Fruit fly (Drosophila melanogaster) whole organism, embryonic: Measurements from ENCODE around the gene CG6126.

ENCODE experiments used
- CG10209 ChIP-seq: fragments of 200-800 bp; sonication (Bioruptor generic); optimal IDR thresholded peaks from 3 replicates; lab custom pipeline; 2017; ENCODE audit warnings: missing biosample characterization, mild to moderate bottlenecking, missing genetic modification characterization, missing genetic modification reagents
- CG10565 ChIP-seq: fragments of 200-800 bp; sonication (Bioruptor generic); optimal IDR thresholded peaks from 3 replicates; lab custom pipeline; 2016; ENCODE audit warnings: missing biosample characterization, mild to moderate bottlenecking, missing genetic modification characterization
- CG11504 ChIP-seq: fragments of 200-800 bp; sonication (Bioruptor generic); optimal IDR thresholded peaks from 3 replicates; lab custom pipeline; 2019; ENCODE audit warnings: missing biosample characterization, mild to moderate bottlenecking, missing genetic modification characterization, moderate library complexity
- CG11560 ChIP-seq: fragments of 200-800 bp; sonication (Bioruptor generic); IDR thresholded peaks from 3 replicates; pipeline ENCODE4 v1.3.6; 2022; ENCODE audit warnings: missing biosample characterization, missing genetic modification characterization
- CG16863 ChIP-seq: fragments of 200-800 bp; sonication (Bioruptor generic); optimal IDR thresholded peaks from 3 replicates; lab custom pipeline; 2016; ENCODE audit warnings: missing biosample characterization, missing genetic modification characterization
- CG17328 ChIP-seq: fragments of 200-800 bp; sonication (Bioruptor generic); IDR thresholded peaks from 2 replicates; pipeline ENCODE4 v1.3.6; 2022; ENCODE audit warnings: missing biosample characterization, missing genetic modification characterization
- CG17361 ChIP-seq: fragments of 200-800 bp; sonication (Bioruptor generic); IDR thresholded peaks from 3 replicates; pipeline ENCODE4 v1.3.6; 2022; ENCODE audit warnings: missing biosample characterization, missing genetic modification characterization
- CG18262 ChIP-seq: fragments of 200-800 bp; optimal IDR thresholded peaks from 3 replicates; lab custom pipeline; 2019; ENCODE audit warnings: missing biosample characterization, mild to moderate bottlenecking, missing genetic modification characterization, moderate library complexity
- CG2202 ChIP-seq: fragments of 200-800 bp; sonication (Bioruptor generic); optimal IDR thresholded peaks from 2 replicates; lab custom pipeline; 2018; ENCODE audit warnings: missing biosample characterization, mild to moderate bottlenecking, missing genetic modification characterization
- CG30403 ChIP-seq: fragments of 200-800 bp; sonication (Bioruptor generic); optimal IDR thresholded peaks from 3 replicates; lab custom pipeline; 2016; ENCODE audit warnings: missing biosample characterization, missing genetic modification characterization
- CG31388 ChIP-seq: fragments of 200-800 bp; sonication (Bioruptor generic); optimal IDR thresholded peaks from 2 replicates; lab custom pipeline; 2016; ENCODE audit warnings: missing biosample characterization, missing genetic modification characterization
- CG31441 ChIP-seq: fragments of 200-800 bp; sonication (Bioruptor generic); IDR thresholded peaks from 2 replicates; pipeline ENCODE4 v1.3.6; 2022; ENCODE audit warnings: missing biosample characterization, missing genetic modification characterization
- CG3281 ChIP-seq: fragments of 200-800 bp; sonication (Bioruptor generic); optimal IDR thresholded peaks from 3 replicates; lab custom pipeline; 2017; ENCODE audit warnings: missing biosample characterization, mild to moderate bottlenecking, missing genetic modification characterization
- CG34422 ChIP-seq: fragments of 200-800 bp; sonication (Bioruptor generic); IDR thresholded peaks from 3 replicates; pipeline ENCODE4 v1.3.6; 2022; ENCODE audit warnings: missing biosample characterization, missing genetic modification characterization
- CG4617 ChIP-seq: fragments of 200-800 bp; sonication (Bioruptor generic); optimal IDR thresholded peaks from 3 replicates; lab custom pipeline; 2016; ENCODE audit warnings: missing biosample characterization, missing genetic modification characterization, borderline replicate concordance
- CG6272 ChIP-seq: fragments of 200-800 bp; sonication (Bioruptor generic); IDR thresholded peaks from 2 replicates; pipeline ENCODE4 v1.3.6; 2022; ENCODE audit warnings: missing biosample characterization, missing genetic modification characterization
- CG6683 ChIP-seq: fragments of 200-800 bp; sonication (Bioruptor generic); optimal IDR thresholded peaks from 2 replicates; lab custom pipeline; 2017; ENCODE audit warnings: missing biosample characterization, mild to moderate bottlenecking, missing genetic modification characterization, missing genetic modification reagents
- CG7745 ChIP-seq: fragments of 200-800 bp; sonication (Bioruptor generic); optimal IDR thresholded peaks from 2 replicates; lab custom pipeline; 2018; ENCODE audit warnings: missing biosample characterization, mild to moderate bottlenecking, missing genetic modification characterization, moderate library complexity
- CG7839 ChIP-seq: fragments of 200-800 bp; sonication (Bioruptor generic); optimal IDR thresholded peaks from 3 replicates; lab custom pipeline; 2018; ENCODE audit warnings: missing biosample characterization, mild to moderate bottlenecking, missing genetic modification characterization, moderate library complexity
- CG7963 ChIP-seq: fragments of 200-800 bp; sonication (Bioruptor generic); IDR thresholded peaks from 3 replicates; pipeline ENCODE4 v1.3.6; 2022; ENCODE audit warnings: missing biosample characterization, missing genetic modification characterization; ENCODE audit not compliant: partially characterized antibody
- CG8290 ChIP-seq, 3 experiments: fragments of 200-800 bp; sonication (Bioruptor generic); optimal IDR thresholded peaks; 2 replicates each; lab custom pipeline; 2016 to 2019; ENCODE audit warnings: missing biosample characterization in 3 of 3, missing genetic modification characterization in 3 of 3, mild to moderate bottlenecking in 2 of 3, moderate library complexity in 1 of 3
- CG9437 ChIP-seq: fragments of 200-800 bp; sonication (Bioruptor generic); optimal IDR thresholded peaks from 2 replicates; lab custom pipeline; 2018; ENCODE audit warnings: missing biosample characterization, mild to moderate bottlenecking, missing genetic modification characterization
- CHES-1-like ChIP-seq: fragments of 200-800 bp; sonication (Bioruptor generic); optimal IDR thresholded peaks from 2 replicates; lab custom pipeline; 2016; ENCODE audit warnings: missing biosample characterization, missing genetic modification characterization
- Camta ChIP-seq: fragments of 200-800 bp; sonication (Bioruptor generic); optimal IDR thresholded peaks from 2 replicates; lab custom pipeline; 2016; ENCODE audit warnings: missing biosample characterization, missing genetic modification characterization
- Doc2 ChIP-seq: fragments of 200-800 bp; sonication (Bioruptor generic); IDR thresholded peaks from 2 replicates; pipeline ENCODE4 v1.3.6; 2022; ENCODE audit warnings: missing biosample characterization, missing genetic modification characterization
- Fer2 ChIP-seq: fragments of 200-800 bp; sonication (Bioruptor generic); optimal IDR thresholded peaks from 2 replicates; lab custom pipeline; 2018; ENCODE audit warnings: missing biosample characterization, mild to moderate bottlenecking, missing genetic modification characterization, moderate library complexity
- Hmr ChIP-seq: fragments of 200-800 bp; sonication (Bioruptor generic); optimal IDR thresholded peaks from 3 replicates; lab custom pipeline; 2017; ENCODE audit warnings: mild to moderate bottlenecking, missing biosample characterization, missing genetic modification reagents, missing genetic modification characterization
- Lpt ChIP-seq: fragments of >200 bp; optimal IDR thresholded peaks from 2 replicates; lab custom pipeline; 2018; ENCODE audit warnings: missing biosample characterization, missing genetic modification characterization
- NC2α ChIP-seq: fragments of 200-800 bp; sonication (Bioruptor generic); optimal IDR thresholded peaks from 2 replicates; lab custom pipeline; 2016; ENCODE audit warnings: missing biosample characterization, missing genetic modification characterization
- Poxn ChIP-seq: fragments of 200-800 bp; sonication (Bioruptor generic); IDR thresholded peaks from 2 replicates; pipeline ENCODE4 v1.3.6; 2022; ENCODE audit warnings: missing biosample characterization, missing genetic modification characterization
- amos ChIP-seq: fragments of 200-800 bp; sonication (Bioruptor generic); IDR thresholded peaks from 2 replicates; pipeline ENCODE4 v1.3.6; 2022; ENCODE audit warnings: missing biosample characterization, missing genetic modification characterization; ENCODE audit not compliant: partially characterized antibody
- aop ChIP-seq: fragments of 200-800 bp; sonication (Bioruptor generic); IDR thresholded peaks from 2 replicates; pipeline ENCODE4 v1.3.6; 2022; ENCODE audit warnings: missing biosample characterization, missing genetic modification characterization
- ap ChIP-seq: fragments of 200-800 bp; sonication (Bioruptor generic); IDR thresholded peaks from 2 replicates; pipeline ENCODE4 v1.3.6; 2022; ENCODE audit warnings: missing biosample characterization, missing genetic modification characterization
- ase ChIP-seq: fragments of 200-800 bp; sonication (Bioruptor generic); IDR thresholded peaks from 3 replicates; pipeline ENCODE4 v1.3.6; 2022; ENCODE audit warnings: missing biosample characterization, missing genetic modification characterization
- dimm ChIP-seq: fragments of 200-800 bp; sonication (Bioruptor generic); IDR thresholded peaks from 2 replicates; pipeline ENCODE4 v1.3.6; 2022; ENCODE audit warnings: missing biosample characterization, missing genetic modification characterization
- dysf ChIP-seq: fragments of 200-800 bp; sonication (Bioruptor generic); IDR thresholded peaks from 3 replicates; pipeline ENCODE4 v1.3.6; 2022; ENCODE audit warnings: missing biosample characterization, missing genetic modification characterization
- ems ChIP-seq: fragments of 200-800 bp; sonication (Bioruptor generic); optimal IDR thresholded peaks from 3 replicates; lab custom pipeline; 2016; ENCODE audit warnings: missing biosample characterization, missing genetic modification characterization
- hth ChIP-seq: fragments of >200 bp; optimal IDR thresholded peaks from 2 replicates; lab custom pipeline; 2017; ENCODE audit warnings: inconsistent platforms
- kni ChIP-seq: fragments of 200-800 bp; sonication (Bioruptor generic); optimal IDR thresholded peaks from 3 replicates; lab custom pipeline; 2017; ENCODE audit warnings: mild to moderate bottlenecking, missing biosample characterization, missing genetic modification reagents, missing genetic modification characterization
- knrl ChIP-seq: fragments of 200-800 bp; sonication (Bioruptor generic); IDR thresholded peaks from 3 replicates; pipeline ENCODE4 v1.3.6; 2022; ENCODE audit warnings: missing biosample characterization, missing genetic modification characterization; ENCODE audit not compliant: partially characterized antibody
- nom ChIP-seq: fragments of 200-800 bp; sonication (Bioruptor generic); optimal IDR thresholded peaks from 2 replicates; lab custom pipeline; 2017; ENCODE audit warnings: missing biosample characterization, missing genetic modification characterization, mild to moderate bottlenecking, moderate library complexity, missing genetic modification reagents
- phol ChIP-seq: fragments of 200-800 bp; sonication (Bioruptor generic); optimal IDR thresholded peaks from 3 replicates; lab custom pipeline; 2018; ENCODE audit warnings: missing biosample characterization, mild to moderate bottlenecking, missing genetic modification characterization, moderate library complexity
- salm ChIP-seq: fragments of 200-800 bp; sonication (Bioruptor generic); optimal IDR thresholded peaks from 2 replicates; lab custom pipeline; 2018; ENCODE audit warnings: missing biosample characterization, mild to moderate bottlenecking, missing genetic modification characterization
- sc ChIP-seq, 3 experiments: fragments of >200 bp in 2 of 3; fragments of 200-800 bp in 1 of 3; sonication (Bioruptor generic) in 1 of 3; optimal IDR thresholded peaks; 2 replicates in 2 of 3; 3 replicates in 1 of 3; lab custom pipeline; 2017; ENCODE audit warnings: mild to moderate bottlenecking in 1 of 3, missing biosample characterization in 1 of 3, missing genetic modification characterization in 1 of 3, missing genetic modification reagents in 1 of 3
- sens-2 ChIP-seq: fragments of 200-800 bp; sonication (Bioruptor generic); IDR thresholded peaks from 2 replicates; pipeline ENCODE4 v1.3.6; 2022; ENCODE audit warnings: missing biosample characterization, missing genetic modification characterization
- so ChIP-seq: fragments of 200-800 bp; sonication (Bioruptor generic); IDR thresholded peaks from 3 replicates; pipeline ENCODE4 v1.3.6; 2022; ENCODE audit warnings: missing biosample characterization, missing genetic modification characterization
- tll ChIP-seq, 2 experiments: fragments of 200-800 bp in 1 of 2; fragments of >200 bp in 1 of 2; sonication (Bioruptor generic) in 1 of 2; optimal IDR thresholded peaks; 2 replicates each; lab custom pipeline; 2017 to 2019; ENCODE audit warnings: missing biosample characterization in 2 of 2, missing genetic modification characterization in 2 of 2, mild to moderate bottlenecking in 1 of 2, moderate library complexity in 1 of 2
- toy ChIP-seq: fragments of 200-800 bp; sonication (Bioruptor generic); IDR thresholded peaks from 2 replicates; pipeline ENCODE4 v1.3.6; 2022; ENCODE audit warnings: missing biosample characterization, missing genetic modification characterization
- trh ChIP-seq: fragments of 200-800 bp; sonication (Bioruptor generic); optimal IDR thresholded peaks from 2 replicates; lab custom pipeline; 2016; ENCODE audit warnings: missing biosample characterization, missing genetic modification characterization

Gene CG6126

dm6 chr3R:16244241-16244977 is 41.5 kb upstream of the CG6126 start (continued):
- TF ChIP-seq dimm (GFP tag; lab: Robert Waterston, UW) (no peak), sc (optimal IDR thresholded peaks at IDR 0.05; lab: Kevin White, UChicago) (no peak), sc (GFP tag; optimal IDR thresholded peaks at IDR 0.05; lab: Kevin White, UChicago) (no peak), CG10209 (GFP tag; lab: Kevin White, UChicago) (no peak), phol (tag; lab: Kevin White, UChicago) (peak; percentile 2), Camta (GFP tag; lab: Kevin White, UChicago) (no peak), amos (no peak), CG31441 (GFP tag; lab: Robert Waterston, UW) (peak; percentile 16; the same call in 1 of the 2 replicates), CG9437 (GFP tag; lab: Kevin White, UChicago) (no peak), hth (lab: Kevin White, UChicago) (no peak), dysf (GFP tag; lab: Robert Waterston, UW) (no peak), Poxn (no peak), kni (GFP tag; lab: Kevin White, UChicago) (no peak), ems (GFP tag; lab: Kevin White, UChicago) (no peak), sens-2 (GFP tag; lab: Robert Waterston, UW) (no peak), Doc2 (GFP tag; lab: Robert Waterston, UW) (no peak), CG17328 (GFP tag; lab: Robert Waterston, UW) (no peak), CG30403 (no peak), CG6272 (GFP tag; lab: Robert Waterston, UW) (no peak), Fer2 (tag; lab: Kevin White, UChicago) (no peak), CG6683 (no peak), Hmr (no peak), CG16863 (GFP tag; lab: Kevin White, UChicago) (no peak), CG11560 (tag; lab: Robert Waterston, UW) (no peak), CG18262 (tag; lab: Kevin White, UChicago) (peak; percentile 21), ase (GFP tag; lab: Robert Waterston, UW) (no peak), toy (no peak), CHES-1-like (GFP tag; lab: Kevin White, UChicago) (no peak), CG31388 (GFP tag; lab: Kevin White, UChicago) (no peak), CG10565 (GFP tag; lab: Kevin White, UChicago) (no peak), CG7963 (GFP tag; lab: Robert Waterston, UW) (0 out of 3 replicates have a peak, but pooled peaks have one; percentile 15), trh (GFP tag; lab: Kevin White, UChicago) (no peak), nom (GFP tag; lab: Kevin White, UChicago) (no peak), CG4617 (GFP tag; lab: Kevin White, UChicago) (no peak), tll (GFP tag; optimal IDR thresholded peaks at IDR 0.05; lab: Kevin White, UChicago) (no peak), NC2α (GFP tag; lab: Kevin White, UChicago) (no peak), CG3281 (GFP tag; lab: Kevin White, UChicago) (no peak), CG34422 (GFP tag; lab: Robert Waterston, UW) (peak; percentile 70; the same call in 1 of the 3 replicates), CG8290 (GFP tag; optimal IDR thresholded peaks at IDR 0.05; lab: Kevin White, UChicago) (no peak), CG8290 (tag; optimal IDR thresholded peaks at IDR 0.05; lab: Kevin White, UChicago) (peak in 1 of 2 experiments; percentile 4), CG2202 (tag; lab: Kevin White, UChicago) (no peak), so (GFP tag; lab: Robert Waterston, UW) (no peak), aop (GFP tag; lab: Robert Waterston, UW) (no peak), CG7745 (tag; lab: Kevin White, UChicago) (no peak), knrl (GFP tag; lab: Robert Waterston, UW) (no peak), salm (tag; lab: Kevin White, UChicago) (no peak), ap (GFP tag; lab: Robert Waterston, UW) (no peak), CG7839 (no peak), CG17361 (GFP tag; lab: Robert Waterston, UW) (no peak), Lpt (no peak), CG11504 (no peak)
